Fruit fly (Drosophila melanogaster) Kc167 (cell line): ENCODE results near the gene CG32425.

ENCODE experiments used
- Myc ChIP-seq: fragments of >200 bp; optimal IDR thresholded peaks from 2 replicates; lab custom pipeline; 2017; ENCODE audit warnings: missing external identifiers
- Sin3A ChIP-seq: fragments of >200 bp; optimal IDR thresholded peaks from 2 replicates; lab custom pipeline; 2018; ENCODE audit warnings: missing external identifiers
- insv ChIP-seq: fragments of >200 bp; optimal IDR thresholded peaks from 3 replicates; lab custom pipeline; 2018; ENCODE audit warnings: missing external identifiers

DNA sequence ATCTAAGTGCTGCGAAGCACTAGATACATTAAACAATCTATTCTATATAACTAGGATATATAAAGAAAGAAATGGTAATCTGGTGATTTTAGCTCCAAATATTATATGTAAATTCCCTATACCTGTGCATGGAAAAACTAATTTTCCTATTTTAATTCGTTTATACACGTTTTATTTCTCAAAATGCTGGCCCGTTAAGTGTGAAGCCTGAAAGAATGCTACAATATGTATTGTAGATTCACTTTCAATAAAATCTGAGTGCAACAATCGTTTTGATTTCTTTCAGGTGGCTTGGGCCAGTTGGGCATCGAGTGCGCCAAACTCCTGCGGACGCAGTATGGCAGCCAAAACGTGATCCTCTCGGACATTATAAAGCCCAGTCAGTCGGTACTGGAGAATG, 29.7 kb upstream of the CG32425 start:
- TF ChIP-seq insv (lab: Kevin White, UChicago) (no peak), Myc (no peak), Sin3A (lab: Kevin White, UChicago) (no peak)
